Worm (Caenorhabditis elegans) whole organism, L1 larva: ENCODE results near the gene serp-1.2.

Experiments used
- aha-1 ChIP-seq: fragments of 150-350 bp; optimal IDR thresholded peaks from 2 replicates; lab custom pipeline; 2014; ENCODE audit warnings: missing biosample characterization, missing genetic modification characterization
- ama-1 ChIP-seq: fragments of 150-350 bp; optimal IDR thresholded peaks from 2 replicates; lab custom pipeline; 2014
- efl-3 ChIP-seq: fragments of 200-800 bp; sonication (Bioruptor generic); optimal IDR thresholded peaks from 2 replicates; lab custom pipeline; 2018; ENCODE audit warnings: mild to moderate bottlenecking, missing genetic modification characterization, missing compliant biosample characterization
- lin-15B ChIP-seq: fragments of 150-350 bp; sonication (generic microtip); optimal IDR thresholded peaks from 3 replicates; lab custom pipeline; 2014; ENCODE audit warnings: missing biosample characterization, missing genetic modification characterization
- lin-39 ChIP-seq: fragments of 150-350 bp; optimal IDR thresholded peaks from 2 replicates; lab custom pipeline; 2014; ENCODE audit warnings: missing biosample characterization, missing genetic modification reagents, missing genetic modification characterization
- lsy-2 ChIP-seq, 2 experiments: fragments of 150-350 bp; optimal IDR thresholded peaks; 2 replicates each; lab custom pipeline; 2014; ENCODE audit warnings: missing biosample characterization in 2 of 2, missing genetic modification characterization in 2 of 2
- mab-9 ChIP-seq: fragments of 200-800 bp; sonication (Bioruptor generic); IDR thresholded peaks from 2 replicates; pipeline ENCODE4 v1.3.6; 2022; ENCODE audit warnings: missing genetic modification reagents, missing genetic modification characterization, missing compliant biosample characterization
- mdl-1 ChIP-seq, 2 experiments: fragments of 150-350 bp; optimal IDR thresholded peaks; 2 replicates each; lab custom pipeline; 2014 to 2017; ENCODE audit warnings: missing biosample characterization in 2 of 2, missing genetic modification characterization in 2 of 2, inconsistent platforms in 1 of 2
- nhr-11 ChIP-seq: fragments of 150-350 bp; optimal IDR thresholded peaks from 2 replicates; lab custom pipeline; 2014; ENCODE audit warnings: missing biosample characterization, missing genetic modification characterization
- zag-1 ChIP-seq: fragments of 150-350 bp; optimal IDR thresholded peaks from 2 replicates; lab custom pipeline; 2014; ENCODE audit warnings: missing biosample characterization, missing genetic modification characterization

- no peak for TF ChIP-seq aha-1 (tag; lab: Kevin White, UChicago)
- peak; percentile 16 for TF ChIP-seq nhr-11 (tag; lab: Kevin White, UChicago)
- TF ChIP-seq zag-1 (tag; lab: Kevin White, UChicago): no peak
- no peak for TF ChIP-seq ama-1
- TF ChIP-seq lsy-2 (tag; optimal IDR thresholded peaks at IDR 0.05; lab: Kevin White, UChicago): peak; percentile 10 to 56
- no peak for TF ChIP-seq mab-9 (GFP tag; lab: Robert Waterston, UW)
- no peak for TF ChIP-seq lin-15B (tag; lab: Kevin White, UChicago)
- no peak for TF ChIP-seq lin-39
- no peak for TF ChIP-seq efl-3 (GFP tag; lab: Kevin White, UChicago)
- peak in 1 of 2 experiments; percentile 39 for TF ChIP-seq mdl-1 (tag; optimal IDR thresholded peaks at IDR 0.05; lab: Kevin White, UChicago)
These were observed 7.0 kb downstream of the serp-1.2 start for ce11 chrIV:8232428-8232827.
